Fruit fly (Drosophila melanogaster): ENCODE results near the gene strat.

The strat gene

dm6 chr2L:8279400-8280065 lies 40.6 kb upstream of the strat start (continued):
- TF ChIP-seq crp (GFP tag; optimal IDR thresholded peaks at IDR 0.05), result no peak
- TF ChIP-seq fd64A (GFP tag; optimal IDR thresholded peaks at IDR 0.05), result peak; percentile 45
- peak; percentile 47 for TF ChIP-seq Lhr (GFP tag; optimal IDR thresholded peaks at IDR 0.05)
- TF ChIP-seq hth (optimal IDR thresholded peaks at IDR 0.05), result no peak
- TF ChIP-seq CG12155 (GFP tag; optimal IDR thresholded peaks at IDR 0.05), result peak; percentile 48
- TF ChIP-seq CG9932 (GFP tag; IDR thresholded peaks at IDR 0.05), result 0 out of 2 replicates have a peak, but pooled peaks have one; percentile 4
- TF ChIP-seq danr (GFP tag; IDR thresholded peaks at IDR 0.05), result no peak
- TF ChIP-seq HLH54F (GFP tag; optimal IDR thresholded peaks at IDR 0.05), result peak; percentile 5
- no peak for TF ChIP-seq CG3995 (GFP tag; optimal IDR thresholded peaks at IDR 0.05)
- peak; percentile 69 for TF ChIP-seq zf30C (GFP tag; optimal IDR thresholded peaks at IDR 0.05)
- TF ChIP-seq Drgx (GFP tag; IDR thresholded peaks at IDR 0.05), result peak; percentile 69
- TF ChIP-seq eve (GFP tag; optimal IDR thresholded peaks at IDR 0.05), result peak in 1 of 2 experiments; percentile 58
- peak; percentile 22 for TF ChIP-seq fd102C (GFP tag; optimal IDR thresholded peaks at IDR 0.05)
- peak; percentile 77 for TF ChIP-seq CG8388 (GFP tag; optimal IDR thresholded peaks at IDR 0.05)
- peak in 1 of 2 experiments; percentile 17 for TF ChIP-seq Eip74EF (GFP tag; optimal IDR thresholded peaks at IDR 0.05)
- no peak for TF ChIP-seq hkb (optimal IDR thresholded peaks at IDR 0.05)
- peak; percentile 59; the same call in 1 of the 2 replicates for TF ChIP-seq hkb (GFP tag; IDR thresholded peaks at IDR 0.05)
- no peak for TF ChIP-seq Ravus (GFP tag; IDR thresholded peaks at IDR 0.05)
- no peak for TF ChIP-seq sc (optimal IDR thresholded peaks at IDR 0.05)
- peak; percentile 62 for TF ChIP-seq sc (GFP tag; optimal IDR thresholded peaks at IDR 0.05)
- no peak for TF ChIP-seq CG13894 (tag; optimal IDR thresholded peaks at IDR 0.05)
- TF ChIP-seq lmd (GFP tag; IDR thresholded peaks at IDR 0.05), result peak; percentile 63
- TF ChIP-seq pfk (GFP tag; optimal IDR thresholded peaks at IDR 0.05), result no peak
- peak; percentile 7; the same call in 1 of the 2 replicates for TF ChIP-seq CG32532 (GFP tag; IDR thresholded peaks at IDR 0.05)
- no peak for TF ChIP-seq CG13287 (GFP tag; IDR thresholded peaks at IDR 0.05; ENCODE audit: partially characterized antibody)
- TF ChIP-seq chif (GFP tag; optimal IDR thresholded peaks at IDR 0.05), result peak; percentile 45 to 78
- TF ChIP-seq insv (GFP tag; optimal IDR thresholded peaks at IDR 0.05), result no peak
- peak; percentile 56 for TF ChIP-seq CoRest (tag; optimal IDR thresholded peaks at IDR 0.05)
- peak; percentile 29 for TF ChIP-seq en (GFP tag; optimal IDR thresholded peaks at IDR 0.05)
- no peak for TF ChIP-seq CG12769 (tag; optimal IDR thresholded peaks at IDR 0.05)
- peak; percentile 41 for TF ChIP-seq ssp (GFP tag; IDR thresholded peaks at IDR 0.05)
- peak; percentile 40 to 62 for TF ChIP-seq dpn (GFP tag; optimal IDR thresholded peaks at IDR 0.05)
- TF ChIP-seq CG3163 (GFP tag; optimal IDR thresholded peaks at IDR 0.05), result no peak
- TF ChIP-seq CG3838 (GFP tag; optimal IDR thresholded peaks at IDR 0.05), result peak; percentile 21
- no peak for TF ChIP-seq CG1832 (GFP tag; optimal IDR thresholded peaks at IDR 0.05)
- no peak for TF ChIP-seq ash1 (GFP tag; optimal IDR thresholded peaks at IDR 0.05)
- TF ChIP-seq grn (GFP tag; optimal IDR thresholded peaks at IDR 0.05), result peak; percentile 23
- TF ChIP-seq psq (GFP tag; optimal IDR thresholded peaks at IDR 0.05), result no peak
- TF ChIP-seq CHES-1-like (GFP tag; optimal IDR thresholded peaks at IDR 0.05), result peak; percentile 27
- TF ChIP-seq CG30431 (GFP tag; optimal IDR thresholded peaks at IDR 0.05), result peak; percentile 63
- no peak for TF ChIP-seq bigmax (GFP tag; optimal IDR thresholded peaks at IDR 0.05)
- TF ChIP-seq sna (GFP tag; IDR thresholded peaks at IDR 0.05; ENCODE audit: partially characterized antibody), result no peak
- TF ChIP-seq Blimp-1 (GFP tag; optimal IDR thresholded peaks at IDR 0.05), result peak; percentile 78
- TF ChIP-seq z (GFP tag; IDR thresholded peaks at IDR 0.05), result no peak; the same call in 2 of the 3 replicates
- no peak for TF ChIP-seq bbx (GFP tag; IDR thresholded peaks at IDR 0.05; ENCODE audit: partially characterized antibody)
- TF ChIP-seq Hmx (GFP tag; optimal IDR thresholded peaks at IDR 0.05), result no peak
- TF ChIP-seq CG13424 (tag; optimal IDR thresholded peaks at IDR 0.05), result peak; percentile 56
- TF ChIP-seq kni (GFP tag; optimal IDR thresholded peaks at IDR 0.05), result no peak
- TF ChIP-seq her (GFP tag; optimal IDR thresholded peaks at IDR 0.05), result no peak
- no peak for TF ChIP-seq CG16779 (GFP tag; IDR thresholded peaks at IDR 0.05)

Measured in whole organism, embryonic.